Fruit fly (Drosophila melanogaster) whole organism, prepupa: ENCODE measurements around the gene Golgin84.

Experiments
- Blimp-1 ChIP-seq: fragments of 200-800 bp; sonication (Bioruptor generic); optimal IDR thresholded peaks from 3 replicates; lab custom pipeline; 2017; ENCODE audit warnings: missing biosample characterization, missing genetic modification characterization, mild to moderate bottlenecking, moderate library complexity, missing genetic modification reagents
- CG10631 ChIP-seq: fragments of 200-800 bp; sonication (Bioruptor generic); optimal IDR thresholded peaks from 2 replicates; lab custom pipeline; 2016; ENCODE audit warnings: missing biosample characterization, missing genetic modification characterization
- CG11294 ChIP-seq: fragments of 200-800 bp; sonication (Bioruptor generic); IDR thresholded peaks from 2 replicates; pipeline ENCODE4 v1.3.6; 2022; ENCODE audit warnings: missing biosample characterization, missing genetic modification characterization
- CG11762 ChIP-seq: fragments of 200-800 bp; sonication (Bioruptor generic); optimal IDR thresholded peaks from 3 replicates; lab custom pipeline; 2016; ENCODE audit warnings: missing biosample characterization, missing genetic modification characterization; ENCODE audit not compliant: insufficient read depth
- CG11902 ChIP-seq: fragments of 200-800 bp; sonication (Bioruptor generic); optimal IDR thresholded peaks from 3 replicates; lab custom pipeline; 2016; ENCODE audit warnings: missing biosample characterization, missing genetic modification characterization
- CG34406 ChIP-seq: fragments of 200-800 bp; sonication (Bioruptor generic); optimal IDR thresholded peaks from 3 replicates; lab custom pipeline; 2016; ENCODE audit warnings: missing biosample characterization, missing genetic modification characterization
- CG4318 ChIP-seq: fragments of 200-800 bp; sonication (Bioruptor generic); optimal IDR thresholded peaks from 3 replicates; lab custom pipeline; 2017; ENCODE audit warnings: missing biosample characterization, mild to moderate bottlenecking, missing genetic modification characterization
- CG6276 ChIP-seq: fragments of 200-800 bp; sonication (Bioruptor generic); optimal IDR thresholded peaks from 2 replicates; lab custom pipeline; 2017; ENCODE audit warnings: missing biosample characterization, mild to moderate bottlenecking, missing genetic modification characterization
- CG6808 ChIP-seq: fragments of 200-800 bp; sonication (Bioruptor generic); optimal IDR thresholded peaks from 3 replicates; lab custom pipeline; 2017; ENCODE audit warnings: missing biosample characterization, missing genetic modification characterization, mild to moderate bottlenecking, moderate library complexity, missing genetic modification reagents
- CG7368 ChIP-seq: fragments of 200-800 bp; sonication (Bioruptor generic); optimal IDR thresholded peaks from 3 replicates; lab custom pipeline; 2016; ENCODE audit warnings: missing biosample characterization, missing genetic modification characterization
- CG8119 ChIP-seq: fragments of 200-800 bp; sonication (Bioruptor generic); IDR thresholded peaks from 3 replicates; pipeline ENCODE4 v1.3.6; 2022; ENCODE audit warnings: missing biosample characterization, missing genetic modification characterization
- CG8319 ChIP-seq: fragments of 200-800 bp; sonication (Bioruptor generic); optimal IDR thresholded peaks from 3 replicates; lab custom pipeline; 2016; ENCODE audit warnings: missing biosample characterization, missing genetic modification characterization
- CG8632 ChIP-seq: fragments of 200-800 bp; sonication (Bioruptor generic); optimal IDR thresholded peaks from 3 replicates; lab custom pipeline; 2016; ENCODE audit warnings: missing biosample characterization, missing genetic modification characterization
- CG9139 ChIP-seq: fragments of 200-800 bp; sonication (Bioruptor generic); optimal IDR thresholded peaks from 3 replicates; lab custom pipeline; 2017; ENCODE audit warnings: missing biosample characterization, mild to moderate bottlenecking, missing genetic modification characterization
- Eip78C ChIP-seq: fragments of 200-800 bp; sonication (Bioruptor generic); peaks from one replicate; lab custom pipeline; 2016; ENCODE audit warnings: missing biosample characterization, missing genetic modification characterization
- Eip93F ChIP-seq: fragments of 200-800 bp; sonication (Bioruptor generic); optimal IDR thresholded peaks from 2 replicates; lab custom pipeline; 2016; ENCODE audit warnings: missing biosample characterization, mild to moderate bottlenecking, missing genetic modification characterization
- Ets21C ChIP-seq: fragments of 200-800 bp; sonication (Bioruptor generic); optimal IDR thresholded peaks from 3 replicates; lab custom pipeline; 2016; ENCODE audit warnings: missing biosample characterization, missing genetic modification characterization
- Ets96B ChIP-seq: fragments of 200-800 bp; optimal IDR thresholded peaks from 2 replicates; lab custom pipeline; 2019; ENCODE audit warnings: missing biosample characterization, mild to moderate bottlenecking, missing genetic modification characterization, moderate library complexity
- Gug ChIP-seq: fragments of 200-800 bp; sonication (Bioruptor generic); IDR thresholded peaks from 2 replicates; pipeline ENCODE4 v1.3.6; 2022; ENCODE audit warnings: missing biosample characterization, missing genetic modification characterization
- Lpt ChIP-seq: fragments of 200-800 bp; sonication (Bioruptor generic); optimal IDR thresholded peaks from 3 replicates; lab custom pipeline; 2016; ENCODE audit warnings: missing biosample characterization, missing genetic modification characterization
- OdsH ChIP-seq: fragments of 200-800 bp; sonication (Bioruptor generic); optimal IDR thresholded peaks from 3 replicates; lab custom pipeline; 2016; ENCODE audit warnings: missing biosample characterization, missing genetic modification characterization
- Smox ChIP-seq: fragments of 200-800 bp; sonication (Bioruptor generic); optimal IDR thresholded peaks from 3 replicates; lab custom pipeline; 2016; ENCODE audit warnings: missing biosample characterization, missing genetic modification characterization
- achi ChIP-seq: fragments of 200-800 bp; sonication (Bioruptor generic); optimal IDR thresholded peaks from 3 replicates; lab custom pipeline; 2016; ENCODE audit warnings: missing biosample characterization, missing genetic modification characterization
- cyc ChIP-seq: fragments of 200-800 bp; sonication (Bioruptor generic); optimal IDR thresholded peaks from 3 replicates; lab custom pipeline; 2016; ENCODE audit warnings: missing biosample characterization, missing genetic modification characterization
- dsx ChIP-seq: fragments of 200-800 bp; optimal IDR thresholded peaks from 3 replicates; lab custom pipeline; 2019; ENCODE audit warnings: missing biosample characterization, mild to moderate bottlenecking, missing genetic modification characterization, moderate library complexity; ENCODE audit not compliant: poor library complexity, severe bottlenecking
- esn ChIP-seq: fragments of 200-800 bp; sonication (Bioruptor generic); optimal IDR thresholded peaks from 2 replicates; lab custom pipeline; 2016; ENCODE audit warnings: missing biosample characterization, mild to moderate bottlenecking, missing genetic modification characterization, moderate library complexity
- fd59A ChIP-seq: fragments of 200-800 bp; sonication (Bioruptor generic); optimal IDR thresholded peaks from 2 replicates; lab custom pipeline; 2017; ENCODE audit warnings: missing biosample characterization, mild to moderate bottlenecking, missing genetic modification characterization, missing genetic modification reagents
- fd85E ChIP-seq: fragments of 200-800 bp; sonication (Bioruptor generic); optimal IDR thresholded peaks from 3 replicates; lab custom pipeline; 2016; ENCODE audit warnings: missing biosample characterization, missing genetic modification characterization
- fkh ChIP-seq: fragments of 200-800 bp; sonication (Bioruptor generic); optimal IDR thresholded peaks from 3 replicates; lab custom pipeline; 2017; ENCODE audit warnings: missing biosample characterization, mild to moderate bottlenecking, missing genetic modification characterization, moderate library complexity
- svp ChIP-seq: fragments of 200-800 bp; sonication (Bioruptor generic); peaks from one replicate; lab custom pipeline; 2016; ENCODE audit warnings: missing biosample characterization, missing genetic modification characterization
- vri ChIP-seq: fragments of 200-800 bp; sonication (Bioruptor generic); optimal IDR thresholded peaks from 3 replicates; lab custom pipeline; 2016; ENCODE audit warnings: missing biosample characterization, mild to moderate bottlenecking, missing genetic modification characterization

Gene Golgin84

dm6 chr3R:24368064-24368463 lies 10.3 kb upstream of the Golgin84 start, which contains the start of the genes CG42812 and CG33341:
Gene CG42812, minus strand, starts transcription at chr3R:24368164.
Gene CG33341, plus strand, starts transcription at chr3R:24368358.
- peak; percentile 20 for TF ChIP-seq svp
- no peak for TF ChIP-seq CG6808 (GFP tag; lab: Kevin White, UChicago)

dm6 chr3R:24367120-24367519 lies 9.4 kb upstream of the Golgin84 start, which contains the start of gene CG42811:
Gene CG42811, minus strand, starts transcription at chr3R:24367220.
- TF ChIP-seq CG10631 (GFP tag; lab: Kevin White, UChicago) (no peak), fd85E (GFP tag; lab: Kevin White, UChicago) (no peak), CG6276 (GFP tag; lab: Kevin White, UChicago) (no peak), CG8119 (no peak)

- TF ChIP-seq CG34406 (GFP tag; lab: Kevin White, UChicago) (no peak), Blimp-1 (GFP tag; lab: Kevin White, UChicago) (no peak), dsx (GFP tag; lab: Kevin White, UChicago) (no peak), fd59A (GFP tag; lab: Kevin White, UChicago) (no peak), CG6808 (GFP tag; lab: Kevin White, UChicago) (no peak)
- TF ChIP-seq, all 60 proteins: peak for 0
These were observed 7.3 kb upstream of the Golgin84 start, which contains the start of the genes CG17784 and CG13613 for dm6 chr3R:24364880-24365604. Gene CG17784, minus strand, starts transcription at chr3R:24364980. Gene CG13613, plus strand, starts transcription at chr3R:24365554.

dm6 chr3R:24362838-24363237 lies 5.1 kb upstream of the Golgin84 start, which contains the start of gene CG33340:
Gene CG33340, plus strand, starts transcription at chr3R:24363138.
- TF ChIP-seq Eip93F (GFP tag; lab: Kevin White, UChicago) (no peak), CG11294 (no peak), vri (GFP tag; lab: Kevin White, UChicago) (no peak), OdsH (GFP tag; lab: Kevin White, UChicago) (no peak), Ets96B (tag; lab: Kevin White, UChicago) (no peak), CG7368 (GFP tag; lab: Kevin White, UChicago) (no peak), esn (GFP tag; lab: Kevin White, UChicago) (no peak), CG6808 (GFP tag; lab: Kevin White, UChicago) (no peak), Lpt (GFP tag; lab: Kevin White, UChicago) (no peak), Ets21C (no peak), CG11762 (GFP tag; lab: Kevin White, UChicago) (no peak), cyc (GFP tag; lab: Kevin White, UChicago) (no peak), Eip78C (GFP tag; lab: Kevin White, UChicago) (no peak), CG9139 (no peak), CG4318 (GFP tag; lab: Kevin White, UChicago) (no peak), dsx (GFP tag; lab: Kevin White, UChicago) (no peak), CG11902 (GFP tag; lab: Kevin White, UChicago) (no peak)

- TF ChIP-seq fkh (GFP tag; lab: Kevin White, UChicago) (no peak), CG8319 (GFP tag; lab: Kevin White, UChicago) (no peak), CG6276 (GFP tag; lab: Kevin White, UChicago) (no peak), achi (GFP tag; lab: Kevin White, UChicago) (no peak), CG11902 (GFP tag; lab: Kevin White, UChicago) (no peak), fd59A (GFP tag; lab: Kevin White, UChicago) (no peak), CG8632 (GFP tag; lab: Kevin White, UChicago) (no peak), Smox (GFP tag; lab: Kevin White, UChicago) (no peak), Gug (GFP tag; lab: Robert Waterston, UW) (no peak), cyc (GFP tag; lab: Kevin White, UChicago) (no peak)
These were observed 3.8 kb upstream of the Golgin84 start, which contains the start of the genes CG5762 and CG33339 for dm6 chr3R:24361583-24361982. Gene CG5762, minus strand, starts transcription at chr3R:24361683. Gene CG33339, plus strand, starts transcription at chr3R:24361847.
